Worm (Caenorhabditis elegans): ENCODE results near the gene ife-1.
A peak's percentile ranks its signal among the peaks of the same experiment; 100 is the strongest.

Gene ife-1

DNA sequence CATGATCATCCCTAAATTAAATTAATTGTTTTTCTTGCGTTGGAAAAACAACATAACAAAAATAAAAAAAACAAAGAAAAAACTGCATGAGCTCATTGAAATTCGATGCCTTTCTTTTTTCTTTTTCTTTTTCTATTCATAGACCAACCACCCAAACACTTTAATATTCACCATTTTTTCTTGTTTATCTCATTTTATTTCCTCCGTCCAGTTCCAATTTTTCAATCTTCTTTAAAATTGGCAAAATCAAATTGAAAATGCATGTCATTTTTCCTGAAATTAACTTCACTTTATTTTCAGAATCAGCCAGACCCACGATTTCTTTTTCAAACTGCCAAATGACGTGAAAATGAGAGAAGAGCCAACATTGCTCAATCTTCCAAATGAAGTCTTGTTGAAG is 42.6 kb downstream of the ife-1 start, which contains the start of gene T03F6.4:
T03F6.4 (plus strand) TSS at position 301 of the 400 bp plus-strand sequence.
- TF ChIP-seq ekl-4 (GFP tag; IDR thresholded peaks at IDR 0.05) (no peak), hrde-1 (tag; optimal IDR thresholded peaks at IDR 0.05; ENCODE audit: borderline replicate concordance) (no peak), mcd-1 (GFP tag; IDR thresholded peaks at IDR 0.05) (no peak), gei-17 (GFP tag; optimal IDR thresholded peaks at IDR 0.05) (no peak), ceh-91 (GFP tag; IDR thresholded peaks at IDR 0.05) (no peak), unc-130 (GFP tag; optimal IDR thresholded peaks at IDR 0.05) (no peak), akir-1 (GFP tag; optimal IDR thresholded peaks at IDR 0.05) (no peak), B0336.3 (GFP tag; IDR thresholded peaks at IDR 0.05) (no peak), ztf-6 (GFP tag; IDR thresholded peaks at IDR 0.05) (no peak), lin-26 (GFP tag; IDR thresholded peaks at IDR 0.05) (no peak), mel-28 (tag; optimal IDR thresholded peaks at IDR 0.05; ENCODE audit: borderline replicate concordance) (no peak)

DNA sequence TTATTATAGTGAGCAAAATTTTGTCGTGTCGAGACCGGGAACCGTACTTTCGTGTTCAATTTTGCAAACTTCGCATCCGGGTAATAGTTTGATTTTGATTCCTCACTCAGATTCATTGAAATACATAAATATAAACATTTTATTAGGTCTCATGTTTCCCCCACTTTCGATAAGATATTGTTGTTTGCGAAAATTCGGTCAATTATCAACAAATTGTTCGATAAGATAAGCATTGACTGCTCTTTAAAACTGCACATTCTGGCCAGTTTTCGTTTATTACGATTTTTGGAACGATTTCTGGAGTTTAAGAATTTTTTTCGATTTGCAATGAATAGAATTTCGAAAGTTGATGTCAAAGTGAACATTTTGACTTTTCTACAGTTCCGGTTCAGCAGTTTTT is 45.4 kb downstream of the ife-1 start:
- TF ChIP-seq nhr-80 (tag; optimal IDR thresholded peaks at IDR 0.05) (peak; percentile 43), rec-8 (tag; optimal IDR thresholded peaks at IDR 0.05) (no peak)

DNA sequence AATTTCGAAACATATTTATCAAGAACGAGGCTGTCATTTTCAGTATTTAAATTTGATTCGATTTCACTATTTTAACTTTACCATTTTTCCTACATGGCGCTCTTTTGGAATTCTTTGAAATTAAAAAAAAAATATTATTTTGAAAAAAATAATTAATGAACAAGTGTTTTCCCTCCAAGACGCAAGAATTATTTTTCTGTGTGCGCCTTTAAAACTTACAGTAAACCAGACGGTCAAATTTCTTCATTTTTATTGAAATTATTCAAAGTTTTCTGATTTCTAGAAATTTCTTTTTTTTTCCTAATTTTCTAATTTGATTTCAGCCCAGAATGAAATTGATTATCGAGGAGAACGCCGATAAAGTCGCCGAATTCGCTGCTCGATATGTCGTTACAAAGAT is 45.9 kb downstream of the ife-1 start, which contains the start of gene T03F6.3:
T03F6.3 (plus strand) TSS at position 318 of the 400 bp plus-strand sequence.
- no peak for TF ChIP-seq ceh-100 (GFP tag; IDR thresholded peaks at IDR 0.05)
- no peak for TF ChIP-seq zim-3 (tag; optimal IDR thresholded peaks at IDR 0.05)
- TF ChIP-seq bed-2 (GFP tag; IDR thresholded peaks at IDR 0.05): no peak
- TF ChIP-seq snpc-3.4 (tag; optimal IDR thresholded peaks at IDR 0.05): no peak
- no peak for TF ChIP-seq attf-3 (GFP tag; conservative IDR thresholded peaks at IDR 0.05)
- no peak for TF ChIP-seq athp-1 (tag; optimal IDR thresholded peaks at IDR 0.05)
- 0 out of 2 replicates have a peak, but pooled peaks have one; percentile 18 for TF ChIP-seq madf-8 (GFP tag; conservative IDR thresholded peaks at IDR 0.05)
- TF ChIP-seq cebp-2 (GFP tag; IDR thresholded peaks at IDR 0.05): no peak
- TF ChIP-seq B0336.3 (GFP tag; IDR thresholded peaks at IDR 0.05): no peak
- no peak for TF ChIP-seq ztf-25 (GFP tag; IDR thresholded peaks at IDR 0.05)
- TF ChIP-seq nfyb-1 (GFP tag; IDR thresholded peaks at IDR 0.05): no peak
- TF ChIP-seq sdz-38 (tag; optimal IDR thresholded peaks at IDR 0.05): no peak
- TF ChIP-seq efl-1 (GFP tag; optimal IDR thresholded peaks at IDR 0.05): peak; percentile 34
- TF ChIP-seq dpff-1 (tag; optimal IDR thresholded peaks at IDR 0.05): no peak
- TF ChIP-seq lsl-1 (GFP tag; optimal IDR thresholded peaks at IDR 0.05): peak; percentile 67
- TF ChIP-seq akir-1 (GFP tag; optimal IDR thresholded peaks at IDR 0.05): no peak
- TF ChIP-seq T07F8.4 (tag; optimal IDR thresholded peaks at IDR 0.05): no peak
- peak; percentile 26 for TF ChIP-seq xnd-1 (tag; optimal IDR thresholded peaks at IDR 0.05)
- TF ChIP-seq hrde-1 (tag; optimal IDR thresholded peaks at IDR 0.05; ENCODE audit: borderline replicate concordance): no peak
- TF ChIP-seq Y67H2A.10 (GFP tag; conservative IDR thresholded peaks at IDR 0.05): no peak
- no peak for TF ChIP-seq nhr-120 (GFP tag; IDR thresholded peaks at IDR 0.05)
- no peak for TF ChIP-seq hsf-1 (GFP tag; IDR thresholded peaks at IDR 0.05)
- no peak for TF ChIP-seq lin-54 (GFP tag; optimal IDR thresholded peaks at IDR 0.05)
- TF ChIP-seq B0261.1 (tag; optimal IDR thresholded peaks at IDR 0.05): no peak
- no peak for TF ChIP-seq hlh-26 (GFP tag; conservative IDR thresholded peaks at IDR 0.05)
- TF ChIP-seq F55B11.4 (tag; optimal IDR thresholded peaks at IDR 0.05; ENCODE audit: borderline replicate concordance, insufficient read depth): no peak
- TF ChIP-seq gei-17 (GFP tag; optimal IDR thresholded peaks at IDR 0.05): no peak
- TF ChIP-seq pha-4 (tag; optimal IDR thresholded peaks at IDR 0.05): no peak
- no peak for TF ChIP-seq ztf-18 (tag; optimal IDR thresholded peaks at IDR 0.05)
- no peak for TF ChIP-seq repo-1 (tag; optimal IDR thresholded peaks at IDR 0.05)
- peak; percentile 66 for TF ChIP-seq F33H1.4 (GFP tag; IDR thresholded peaks at IDR 0.05)
- TF ChIP-seq egl-18 (GFP tag; IDR thresholded peaks at IDR 0.05): no peak
- no peak for TF ChIP-seq ztf-22 (GFP tag; optimal IDR thresholded peaks at IDR 0.05)
- no peak for TF ChIP-seq pbrm-1 (GFP tag; IDR thresholded peaks at IDR 0.05)
- no peak for TF ChIP-seq sea-2 (GFP tag; IDR thresholded peaks at IDR 0.05)
- TF ChIP-seq mel-28 (tag; optimal IDR thresholded peaks at IDR 0.05; ENCODE audit: borderline replicate concordance): no peak
- TF ChIP-seq F23B12.7 (tag; optimal IDR thresholded peaks at IDR 0.05; ENCODE audit: insufficient read depth): no peak
